Worm (Caenorhabditis elegans) whole organism, L2 larva: ENCODE results near the gene fipr-1.
A peak's percentile ranks its signal among the peaks of the same experiment; 100 is the strongest.

ENCODE experiments used
- C34F6.9 ChIP-seq: fragments of 150-350 bp; optimal IDR thresholded peaks from 2 replicates; lab custom pipeline; 2014; ENCODE audit warnings: missing biosample characterization, missing genetic modification characterization
- Y55F3AM.14 ChIP-seq: fragments of 200-800 bp; sonication (Bioruptor generic); optimal IDR thresholded peaks from 2 replicates; lab custom pipeline; 2018; ENCODE audit warnings: mild to moderate bottlenecking, missing genetic modification characterization, missing compliant biosample characterization
- blmp-1 ChIP-seq: sonication (generic microtip); optimal IDR thresholded peaks from 2 replicates; lab custom pipeline; 2017; ENCODE audit warnings: missing genetic modification characterization, mild to moderate bottlenecking, missing compliant biosample characterization, antibody characterized with exemption, moderate library complexity; ENCODE audit not compliant: insufficient read depth
- ceh-82 ChIP-seq: fragments of 150-350 bp; optimal IDR thresholded peaks from 2 replicates; lab custom pipeline; 2014; ENCODE audit warnings: missing biosample characterization, missing genetic modification characterization
- crh-2 ChIP-seq: sonication (generic microtip); optimal IDR thresholded peaks from 2 replicates; lab custom pipeline; 2017; ENCODE audit warnings: missing biosample characterization, missing genetic modification characterization
- dmd-4 ChIP-seq: sonication (generic microtip); optimal IDR thresholded peaks from 2 replicates; lab custom pipeline; 2017; ENCODE audit warnings: missing biosample characterization, missing genetic modification characterization
- egl-27 ChIP-seq: sonication (generic microtip); optimal IDR thresholded peaks from 3 replicates; lab custom pipeline; 2017; ENCODE audit warnings: missing biosample characterization, missing genetic modification reagents, missing genetic modification characterization
- elt-3 ChIP-seq: sonication (generic microtip); optimal IDR thresholded peaks from 2 replicates; lab custom pipeline; 2017; ENCODE audit warnings: missing biosample characterization, missing genetic modification characterization
- fos-1 ChIP-seq: fragments of 150-350 bp; optimal IDR thresholded peaks from 2 replicates; lab custom pipeline; 2014; ENCODE audit warnings: missing biosample characterization, missing genetic modification characterization
- lin-11 ChIP-seq: fragments of 150-350 bp; sonication (generic microtip); optimal IDR thresholded peaks from 2 replicates; lab custom pipeline; 2014; ENCODE audit warnings: missing biosample characterization, missing genetic modification characterization, inconsistent platforms, mixed read lengths
- lin-13 ChIP-seq: fragments of 150-350 bp; optimal IDR thresholded peaks from 2 replicates; lab custom pipeline; 2014; ENCODE audit warnings: missing biosample characterization, missing genetic modification reagents, missing genetic modification characterization
- lsy-2 ChIP-seq, 2 experiments: fragments of 150-350 bp in 1 of 2; sonication (generic microtip) in 1 of 2; optimal IDR thresholded peaks; 2 replicates each; lab custom pipeline; 2014 to 2017; ENCODE audit warnings: missing biosample characterization in 2 of 2, missing genetic modification characterization in 2 of 2
- mab-5 ChIP-seq: fragments of 150-350 bp; optimal IDR thresholded peaks from 2 replicates; lab custom pipeline; 2014; ENCODE audit warnings: missing biosample characterization, missing genetic modification characterization
- nhr-10 ChIP-seq: sonication (generic microtip); optimal IDR thresholded peaks from 2 replicates; lab custom pipeline; 2017; ENCODE audit warnings: missing biosample characterization, missing genetic modification characterization
- nhr-129 ChIP-seq: fragments of 150-350 bp; optimal IDR thresholded peaks from 2 replicates; lab custom pipeline; 2014; ENCODE audit warnings: missing biosample characterization, missing genetic modification characterization
- nhr-21 ChIP-seq: fragments of 150-350 bp; optimal IDR thresholded peaks from 2 replicates; lab custom pipeline; 2014; ENCODE audit warnings: missing biosample characterization, missing genetic modification characterization
- nhr-23 ChIP-seq: fragments of 150-350 bp; optimal IDR thresholded peaks from 2 replicates; lab custom pipeline; 2014; ENCODE audit warnings: missing biosample characterization, missing genetic modification reagents, missing genetic modification characterization
- nhr-6 ChIP-seq: fragments of 150-350 bp; optimal IDR thresholded peaks from 2 replicates; lab custom pipeline; 2014; ENCODE audit warnings: missing biosample characterization, missing genetic modification characterization
- nhr-77 ChIP-seq: fragments of 150-350 bp; optimal IDR thresholded peaks from 2 replicates; lab custom pipeline; 2014; ENCODE audit warnings: missing biosample characterization, missing genetic modification characterization
- sma-9 ChIP-seq, 2 experiments: fragments of 150-350 bp in 1 of 2; sonication (generic microtip) in 1 of 2; optimal IDR thresholded peaks; 2 replicates each; lab custom pipeline; 2014 to 2016; ENCODE audit warnings: missing genetic modification characterization in 2 of 2, mild to moderate bottlenecking in 1 of 2, missing biosample characterization in 1 of 2, missing compliant biosample characterization in 1 of 2, missing genetic modification reagents in 1 of 2, moderate library complexity in 1 of 2
- snpc-4 ChIP-seq: fragments of 150-350 bp; optimal IDR thresholded peaks from 2 replicates; lab custom pipeline; 2014; ENCODE audit warnings: missing biosample characterization, missing genetic modification characterization
- unc-55 ChIP-seq: fragments of 150-350 bp; sonication (generic microtip); optimal IDR thresholded peaks from 3 replicates; lab custom pipeline; 2014; ENCODE audit warnings: missing biosample characterization, missing genetic modification reagents, missing genetic modification characterization
- unc-62 ChIP-seq: fragments of 150-350 bp; optimal IDR thresholded peaks from 2 replicates; lab custom pipeline; 2014; ENCODE audit warnings: missing biosample characterization, missing genetic modification reagents, missing genetic modification characterization
- zag-1 ChIP-seq: fragments of 150-350 bp; optimal IDR thresholded peaks from 2 replicates; lab custom pipeline; 2014; ENCODE audit warnings: missing biosample characterization, missing genetic modification characterization
- ztf-4 ChIP-seq: fragments of 150-350 bp; optimal IDR thresholded peaks from 2 replicates; lab custom pipeline; 2014; ENCODE audit warnings: missing biosample characterization, missing genetic modification characterization

fipr-1 gene

DNA sequence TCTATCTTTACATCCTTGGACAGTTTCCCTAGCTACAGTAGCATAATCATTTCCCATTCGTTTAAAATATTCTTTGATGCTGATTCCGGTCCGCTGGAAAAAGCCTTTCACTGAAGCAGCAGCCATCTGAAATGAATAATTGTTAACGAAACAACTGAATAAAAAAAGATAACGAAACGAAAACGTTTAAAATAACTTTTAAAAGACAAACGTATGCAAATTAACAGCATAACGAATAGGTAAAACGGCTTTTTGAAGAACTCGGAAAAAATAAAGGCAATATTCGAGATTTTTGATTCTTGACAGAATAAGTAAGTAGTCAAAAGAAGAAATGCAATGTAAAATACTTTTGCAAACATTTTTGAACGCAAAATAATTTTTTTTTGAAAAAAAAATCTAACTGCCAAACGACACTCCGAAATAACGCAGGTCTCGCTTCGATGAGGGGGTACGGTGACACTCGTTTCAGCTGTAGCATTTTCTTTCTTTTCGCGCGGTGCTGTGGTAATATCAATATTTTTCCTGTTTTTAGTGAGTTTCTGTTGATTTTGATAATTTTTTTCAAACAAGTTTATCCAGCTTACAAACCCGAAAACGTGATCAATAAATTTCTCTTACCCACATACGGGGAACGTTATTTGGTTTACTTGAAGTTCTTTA is 43.5 kb downstream of the fipr-1 start, which contains the start of the genes R04F11.5 and R04F11.2 (continued):
- TF ChIP-seq snpc-4 (tag; lab: Kevin White, UChicago) (peak; percentile 27), crh-2 (tag; lab: Kevin White, UChicago) (peak; percentile 88), nhr-23 (no peak), mab-5 (tag; lab: Kevin White, UChicago) (peak; percentile 55), Y55F3AM.14 (GFP tag; lab: Kevin White, UChicago) (no peak)

ce11 chrV:12317080-12317479 is 44.5 kb downstream of the fipr-1 start, which contains the start of gene R04F11.3:
Gene R04F11.3 (minus strand): TSS chrV:12317180.
- TF ChIP-seq unc-62 (GFP tag; lab: Kevin White, UChicago) (no peak), nhr-21 (tag; lab: Kevin White, UChicago) (no peak), sma-9 (GFP tag; optimal IDR thresholded peaks at IDR 0.05; lab: Kevin White, UChicago) (no peak), sma-9 (tag; optimal IDR thresholded peaks at IDR 0.05; lab: Kevin White, UChicago) (no peak), nhr-6 (no peak), lin-13 (no peak), blmp-1 (tag; lab: Kevin White, UChicago) (no peak), lin-11 (tag; lab: Kevin White, UChicago) (no peak), snpc-4 (tag; lab: Kevin White, UChicago) (no peak), egl-27 (tag; lab: Kevin White, UChicago) (no peak)

ce11 chrV:12316076-12316475 is 45.5 kb downstream of the fipr-1 start:
- TF ChIP-seq unc-55 (GFP tag; lab: Kevin White, UChicago) (no peak), dmd-4 (tag; lab: Kevin White, UChicago) (no peak), ceh-82 (tag; lab: Kevin White, UChicago) (no peak), nhr-129 (no peak), nhr-77 (no peak), ztf-4 (tag; lab: Kevin White, UChicago) (no peak)

DNA sequence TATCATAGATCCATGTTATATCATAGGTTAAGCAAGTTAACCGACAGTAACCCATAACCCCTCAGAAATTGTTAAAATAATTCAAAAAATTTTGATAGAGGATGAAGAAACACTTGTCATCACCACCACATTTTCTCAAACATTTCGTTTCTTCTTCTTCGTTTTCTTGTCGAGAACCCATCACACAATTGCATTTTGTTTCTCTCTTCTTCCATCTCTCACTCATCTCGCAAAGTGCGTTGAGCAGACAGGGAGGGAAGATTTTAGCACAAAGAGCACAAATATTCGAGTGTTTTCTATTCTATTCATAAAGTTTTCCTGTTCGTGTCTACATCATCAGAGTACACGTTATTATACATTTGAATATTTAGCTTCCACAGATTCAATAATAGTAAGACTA is 47.1 kb downstream of the fipr-1 start:
- TF ChIP-seq nhr-129, result peak; percentile 18
- TF ChIP-seq C34F6.9 (tag; lab: Kevin White, UChicago), result peak; percentile 41
- TF ChIP-seq zag-1, result peak; percentile 33
- no peak for TF ChIP-seq fos-1 (tag; lab: Kevin White, UChicago)
- peak in 1 of 2 experiments; percentile 38 for TF ChIP-seq lsy-2 (tag; optimal IDR thresholded peaks at IDR 0.05; lab: Kevin White, UChicago)
- TF ChIP-seq nhr-10 (tag; lab: Kevin White, UChicago), result no peak
- TF ChIP-seq lin-11 (tag; lab: Kevin White, UChicago), result no peak
- peak; percentile 54 for TF ChIP-seq unc-55 (GFP tag; lab: Kevin White, UChicago)
- TF ChIP-seq elt-3, result no peak
- TF ChIP-seq ceh-82 (tag; lab: Kevin White, UChicago), result no peak
